Fruit fly (Drosophila melanogaster): Measurements from ENCODE around the gene CG8814.

Gene CG8814

DNA sequence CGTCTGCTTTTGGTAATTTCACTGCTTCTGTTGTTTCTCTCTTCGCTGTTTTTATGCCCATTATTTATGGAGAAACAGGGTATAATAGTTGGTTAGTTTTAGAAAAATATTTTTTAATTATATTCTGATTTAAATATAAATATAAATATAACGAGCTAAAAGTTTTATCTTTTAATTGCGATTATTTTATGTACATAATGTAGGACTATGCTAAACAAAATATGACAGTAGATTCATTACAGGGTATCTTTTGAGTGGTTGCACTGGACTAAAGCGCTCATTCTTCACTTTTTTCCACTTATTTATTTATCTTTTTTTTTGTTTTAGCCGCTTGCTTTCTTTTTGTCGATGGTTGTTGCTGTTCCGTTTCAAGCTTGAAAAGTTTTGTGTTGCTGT, 30.4 kb downstream of the CG8814 start:
- TF ChIP-seq CG33017 (tag; optimal IDR thresholded peaks at IDR 0.05) = peak; percentile 42
- TF ChIP-seq CG5204 (GFP tag; optimal IDR thresholded peaks at IDR 0.05) = no peak
- peak; percentile 68 for TF ChIP-seq CG14711 (tag; optimal IDR thresholded peaks at IDR 0.05)
- peak; percentile 92 for TF ChIP-seq bab1 (GFP tag; optimal IDR thresholded peaks at IDR 0.05)
- no peak for TF ChIP-seq Crg-1 (GFP tag; optimal IDR thresholded peaks at IDR 0.05)
- peak; percentile 65 for TF ChIP-seq CG7101 (tag; optimal IDR thresholded peaks at IDR 0.05)
- no peak for TF ChIP-seq pad (GFP tag; optimal IDR thresholded peaks at IDR 0.05)
- TF ChIP-seq CG7045 (GFP tag; optimal IDR thresholded peaks at IDR 0.05) = no peak
- no peak for TF ChIP-seq cic (GFP tag; optimal IDR thresholded peaks at IDR 0.05)
- TF ChIP-seq Mnt (GFP tag; optimal IDR thresholded peaks at IDR 0.05) = no peak
- no peak for TF ChIP-seq Hr96 (GFP tag; optimal IDR thresholded peaks at IDR 0.05)
- TF ChIP-seq tj (GFP tag; optimal IDR thresholded peaks at IDR 0.05) = peak; percentile 69
- no peak for TF ChIP-seq CG1620 (GFP tag; optimal IDR thresholded peaks at IDR 0.05)
- TF ChIP-seq Clk (GFP tag; optimal IDR thresholded peaks at IDR 0.05) = no peak

dm6 chr2L:2906122-2906521, 31.4 kb downstream of the CG8814 start:
- TF ChIP-seq Hr96 (GFP tag; optimal IDR thresholded peaks at IDR 0.05) = no peak
- no peak for TF ChIP-seq CG14711 (tag; optimal IDR thresholded peaks at IDR 0.05)
- TF ChIP-seq kay (GFP tag; ENCODE audit: borderline replicate concordance) = no peak
- TF ChIP-seq Crg-1 (GFP tag; optimal IDR thresholded peaks at IDR 0.05) = no peak
- TF ChIP-seq tj (GFP tag; optimal IDR thresholded peaks at IDR 0.05) = peak; percentile 3
- TF ChIP-seq CG5204 (GFP tag; optimal IDR thresholded peaks at IDR 0.05) = no peak
- TF ChIP-seq ovo (GFP tag; optimal IDR thresholded peaks at IDR 0.05) = peak; percentile 28
- TF ChIP-seq CG11617 (GFP tag; optimal IDR thresholded peaks at IDR 0.05) = peak; percentile 23
- peak; percentile 2 for TF ChIP-seq CG7101 (tag; optimal IDR thresholded peaks at IDR 0.05)
- TF ChIP-seq Mnt (GFP tag; optimal IDR thresholded peaks at IDR 0.05) = no peak
- TF ChIP-seq Clk (GFP tag; optimal IDR thresholded peaks at IDR 0.05) = no peak
- peak; percentile 57 for TF ChIP-seq CG12768 (GFP tag; optimal IDR thresholded peaks at IDR 0.05)
- peak; percentile 64 for TF ChIP-seq cic (GFP tag; optimal IDR thresholded peaks at IDR 0.05)
- no peak for TF ChIP-seq CG33017 (tag; optimal IDR thresholded peaks at IDR 0.05)
- peak; percentile 24 for TF ChIP-seq pad (GFP tag; optimal IDR thresholded peaks at IDR 0.05)
- peak; percentile 26 for TF ChIP-seq CG7045 (GFP tag; optimal IDR thresholded peaks at IDR 0.05)
- no peak for TF ChIP-seq CG1620 (GFP tag; optimal IDR thresholded peaks at IDR 0.05)
- no peak for TF ChIP-seq bab1 (GFP tag; optimal IDR thresholded peaks at IDR 0.05)
- TF ChIP-seq cnc (optimal IDR thresholded peaks at IDR 0.05) = no peak
- no peak for TF ChIP-seq toe (GFP tag; optimal IDR thresholded peaks at IDR 0.05)

DNA sequence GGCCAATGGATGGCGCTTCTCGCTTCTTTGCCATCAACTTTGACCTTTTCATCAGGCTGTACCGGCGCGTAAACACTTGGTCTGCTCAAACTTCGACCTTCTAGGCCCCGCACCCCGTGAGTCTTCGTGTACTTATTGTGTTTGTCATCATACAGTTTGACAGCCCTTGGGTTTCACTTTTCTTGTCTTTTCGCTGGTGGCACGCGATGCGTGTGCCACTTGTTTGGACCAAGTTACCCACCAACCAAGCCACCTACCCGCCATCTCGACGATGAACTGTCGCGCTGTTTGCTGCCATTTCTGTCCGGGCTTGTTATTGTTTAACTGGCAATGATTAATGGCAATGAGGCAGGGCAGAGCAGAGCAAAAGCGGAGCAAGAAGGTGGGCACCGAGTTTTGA, 33.1 kb downstream of the CG8814 start:
- TF ChIP-seq cnc (optimal IDR thresholded peaks at IDR 0.05) = no peak
- no peak for TF ChIP-seq Crg-1 (GFP tag; optimal IDR thresholded peaks at IDR 0.05)
- no peak for TF ChIP-seq CG7045 (GFP tag; optimal IDR thresholded peaks at IDR 0.05)
- TF ChIP-seq Mnt (GFP tag; optimal IDR thresholded peaks at IDR 0.05) = no peak
- no peak for TF ChIP-seq CG7101 (tag; optimal IDR thresholded peaks at IDR 0.05)
- TF ChIP-seq CG1620 (GFP tag; optimal IDR thresholded peaks at IDR 0.05) = no peak
- TF ChIP-seq CG33017 (tag; optimal IDR thresholded peaks at IDR 0.05) = no peak
- no peak for TF ChIP-seq CG5204 (GFP tag; optimal IDR thresholded peaks at IDR 0.05)
- TF ChIP-seq kay (GFP tag; ENCODE audit: borderline replicate concordance) = no peak
- TF ChIP-seq Hr96 (GFP tag; optimal IDR thresholded peaks at IDR 0.05) = no peak
- no peak for TF ChIP-seq tj (GFP tag; optimal IDR thresholded peaks at IDR 0.05)
- no peak for TF ChIP-seq ovo (GFP tag; optimal IDR thresholded peaks at IDR 0.05)
- TF ChIP-seq CG12768 (GFP tag; optimal IDR thresholded peaks at IDR 0.05) = no peak
- no peak for TF ChIP-seq toe (GFP tag; optimal IDR thresholded peaks at IDR 0.05)
- TF ChIP-seq Clk (GFP tag; optimal IDR thresholded peaks at IDR 0.05) = no peak
- no peak for TF ChIP-seq CG11617 (GFP tag; optimal IDR thresholded peaks at IDR 0.05)
- TF ChIP-seq pad (GFP tag; optimal IDR thresholded peaks at IDR 0.05) = no peak

DNA sequence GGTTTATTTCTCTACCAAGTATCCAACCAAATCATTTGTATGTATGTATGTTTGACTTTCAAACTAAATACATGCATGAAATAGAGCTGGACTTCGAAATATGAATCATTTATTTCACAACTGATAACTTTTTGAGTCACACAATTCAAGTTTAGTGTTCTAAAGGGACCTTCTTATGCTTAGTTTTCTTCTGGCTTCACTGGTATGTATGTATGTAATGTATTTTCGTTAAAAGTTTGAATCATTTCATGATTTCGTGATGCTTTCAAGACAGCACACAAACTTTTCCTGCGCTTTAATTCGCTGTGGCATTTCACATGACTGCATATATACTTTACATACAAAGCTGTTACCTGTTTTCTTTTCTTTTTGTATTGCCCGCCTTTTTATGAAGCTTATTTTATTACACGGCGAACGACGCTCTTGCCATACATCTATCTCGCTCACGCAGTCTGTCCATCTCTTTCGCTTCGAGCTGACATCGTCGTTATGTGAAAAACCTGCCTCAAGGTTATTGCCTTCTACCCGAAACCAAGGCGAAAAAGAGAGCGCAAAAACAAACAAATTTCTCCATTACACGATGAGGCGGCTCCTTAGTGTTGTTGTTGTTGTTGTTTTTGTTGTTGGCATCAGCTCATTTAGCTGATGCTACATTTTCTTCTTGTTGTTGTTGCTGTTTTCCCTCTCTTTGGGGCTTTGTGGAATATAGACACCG, 33.9 kb downstream of the CG8814 start:
- no peak for TF ChIP-seq CG11617 (GFP tag; optimal IDR thresholded peaks at IDR 0.05)
- peak; percentile 99 for TF ChIP-seq tj (GFP tag; optimal IDR thresholded peaks at IDR 0.05)

DNA sequence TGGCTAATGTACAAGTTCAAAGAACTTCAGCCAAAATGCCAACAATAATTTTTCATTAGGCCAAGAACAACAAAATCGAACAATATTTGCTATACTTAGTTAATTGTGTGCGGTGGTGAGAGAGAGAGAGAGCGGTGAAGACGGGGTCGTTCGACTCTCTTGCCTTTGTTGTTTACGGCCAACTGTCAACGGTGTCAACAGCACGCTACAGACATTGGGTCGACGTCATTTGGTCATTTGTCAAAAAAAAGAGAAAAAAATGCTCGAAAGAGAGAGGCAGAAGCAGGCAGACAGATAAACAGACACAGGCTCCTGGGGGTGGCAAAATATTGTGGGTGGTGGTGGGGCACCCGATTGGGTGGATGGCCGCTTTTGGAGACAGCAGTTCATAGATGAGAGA, 34.8 kb downstream of the CG8814 start:
- TF ChIP-seq ovo (GFP tag; optimal IDR thresholded peaks at IDR 0.05) = no peak
- TF ChIP-seq toe (GFP tag; optimal IDR thresholded peaks at IDR 0.05) = no peak
- TF ChIP-seq Mnt (GFP tag; optimal IDR thresholded peaks at IDR 0.05) = no peak
- TF ChIP-seq pad (GFP tag; optimal IDR thresholded peaks at IDR 0.05) = no peak
- TF ChIP-seq CG7045 (GFP tag; optimal IDR thresholded peaks at IDR 0.05) = no peak
- TF ChIP-seq Clk (GFP tag; optimal IDR thresholded peaks at IDR 0.05) = no peak
- TF ChIP-seq Crg-1 (GFP tag; optimal IDR thresholded peaks at IDR 0.05) = no peak
- TF ChIP-seq CG1620 (GFP tag; optimal IDR thresholded peaks at IDR 0.05) = no peak
- TF ChIP-seq kay (GFP tag; ENCODE audit: borderline replicate concordance) = no peak
- TF ChIP-seq CG5204 (GFP tag; optimal IDR thresholded peaks at IDR 0.05) = no peak
- no peak for TF ChIP-seq CG33017 (tag; optimal IDR thresholded peaks at IDR 0.05)
- TF ChIP-seq CG14711 (tag; optimal IDR thresholded peaks at IDR 0.05) = no peak
- TF ChIP-seq CG7101 (tag; optimal IDR thresholded peaks at IDR 0.05) = no peak
- TF ChIP-seq cic (GFP tag; optimal IDR thresholded peaks at IDR 0.05) = no peak

dm6 chr2L:2910957-2911356, 36.3 kb downstream of the CG8814 start:
- TF ChIP-seq CG7045 (GFP tag; optimal IDR thresholded peaks at IDR 0.05) (no peak), CG14711 (tag; optimal IDR thresholded peaks at IDR 0.05) (no peak), CG5204 (GFP tag; optimal IDR thresholded peaks at IDR 0.05) (no peak), CG7101 (tag; optimal IDR thresholded peaks at IDR 0.05) (no peak), CG33017 (tag; optimal IDR thresholded peaks at IDR 0.05) (no peak), CG1620 (GFP tag; optimal IDR thresholded peaks at IDR 0.05) (no peak), toe (GFP tag; optimal IDR thresholded peaks at IDR 0.05) (no peak), tj (GFP tag; optimal IDR thresholded peaks at IDR 0.05) (no peak), Mnt (GFP tag; optimal IDR thresholded peaks at IDR 0.05) (no peak), Hr96 (GFP tag; optimal IDR thresholded peaks at IDR 0.05) (no peak), kay (GFP tag; ENCODE audit: borderline replicate concordance) (no peak)
